Worm (Caenorhabditis elegans): ENCODE measurements around the gene glb-25.

Gene glb-25

ce11 chrV:1992515-1992968 is 54.5 kb downstream of the glb-25 start, which contains the start of gene tnt-4:
Gene tnt-4, minus strand, starts transcription at chrV:1992918.
- TF ChIP-seq ztf-29 (GFP tag; IDR thresholded peaks at IDR 0.05) (no peak), flt-1 (GFP tag; IDR thresholded peaks at IDR 0.05) (no peak), med-1 (GFP tag; optimal IDR thresholded peaks at IDR 0.05; ENCODE audit: insufficient read depth) (no peak), klf-2 (GFP tag; conservative IDR thresholded peaks at IDR 0.05) (no peak)

ce11 chrV:1998358-1998757 is 60.3 kb downstream of the glb-25 start:
- TF ChIP-seq ztf-29 (GFP tag; IDR thresholded peaks at IDR 0.05) (no peak), cog-1 (tag; optimal IDR thresholded peaks at IDR 0.05) (no peak), flt-1 (GFP tag; IDR thresholded peaks at IDR 0.05) (no peak), ref-1 (GFP tag; conservative IDR thresholded peaks at IDR 0.05) (no peak), T22C8.4 (GFP tag; IDR thresholded peaks at IDR 0.05) (no peak), klf-2 (GFP tag; conservative IDR thresholded peaks at IDR 0.05) (no peak), tab-1 (GFP tag; IDR thresholded peaks at IDR 0.05) (no peak), med-1 (GFP tag; optimal IDR thresholded peaks at IDR 0.05; ENCODE audit: insufficient read depth) (no peak), ztf-23 (GFP tag; IDR thresholded peaks at IDR 0.05) (no peak)

ce11 chrV:1999531-2000094 is 61.5 kb downstream of the glb-25 start, which contains the start of gene alh-5:
Gene alh-5, minus strand, starts transcription at chrV:1999581.
- TF ChIP-seq ztf-23 (GFP tag; IDR thresholded peaks at IDR 0.05), result no peak
- TF ChIP-seq flt-1 (GFP tag; IDR thresholded peaks at IDR 0.05), result no peak
- TF ChIP-seq klf-2 (GFP tag; conservative IDR thresholded peaks at IDR 0.05), result no peak
- no peak for TF ChIP-seq ref-1 (GFP tag; conservative IDR thresholded peaks at IDR 0.05)
- TF ChIP-seq cog-1 (tag; optimal IDR thresholded peaks at IDR 0.05), result no peak
- TF ChIP-seq tab-1 (GFP tag; IDR thresholded peaks at IDR 0.05), result no peak
- no peak for TF ChIP-seq med-1 (GFP tag; optimal IDR thresholded peaks at IDR 0.05; ENCODE audit: insufficient read depth)
- no peak for TF ChIP-seq T22C8.4 (GFP tag; IDR thresholded peaks at IDR 0.05)
- TF ChIP-seq ztf-29 (GFP tag; IDR thresholded peaks at IDR 0.05), result no peak
